Worm (Caenorhabditis elegans) whole organism, midembryonic: ENCODE data around the gene spp-12.

Source experiments
- cog-1 ChIP-seq: sonication (generic microtip); optimal IDR thresholded peaks from 2 replicates; lab custom pipeline; 2016; ENCODE audit warnings: missing genetic modification characterization, missing compliant biosample characterization
- flt-1 ChIP-seq: fragments of 200-800 bp; sonication (Bioruptor generic); IDR thresholded peaks from 2 replicates; pipeline ENCODE4 v1.3.6; 2022; ENCODE audit warnings: missing genetic modification characterization, missing compliant biosample characterization
- ref-1 ChIP-seq: fragments of 200-800 bp; sonication (Bioruptor generic); conservative IDR thresholded peaks from 2 replicates; pipeline ENCODE4 v1.3.6; 2022; ENCODE audit warnings: missing genetic modification reagents, missing genetic modification characterization, missing compliant biosample characterization
- tab-1 ChIP-seq: fragments of 200-800 bp; sonication (Bioruptor generic); IDR thresholded peaks from 2 replicates; pipeline ENCODE4 v1.3.6; 2022; ENCODE audit warnings: missing genetic modification characterization, missing compliant biosample characterization

DNA sequence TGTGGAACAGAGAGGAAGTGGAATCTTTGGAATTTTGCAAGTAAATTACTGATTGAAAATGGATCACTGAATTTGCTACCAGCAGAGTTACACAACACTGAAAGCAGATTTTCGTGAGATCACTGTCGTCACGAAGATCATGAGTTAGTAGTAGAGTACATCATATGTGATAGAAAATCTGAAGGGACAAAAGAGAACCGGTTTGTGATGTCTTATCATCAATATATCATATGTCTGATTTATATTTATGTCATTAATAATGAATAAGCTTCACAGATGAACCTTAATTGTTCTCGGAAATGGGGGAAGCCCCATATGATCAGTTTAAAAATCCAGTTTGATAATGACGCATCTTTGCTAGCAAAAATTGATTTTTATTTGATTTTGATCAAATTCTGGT lies 46.4 kb downstream of the spp-12 start:
- TF ChIP-seq flt-1 (no peak), cog-1 (tag; lab: Kevin White, UChicago) (no peak), tab-1 (no peak), ref-1 (GFP tag; lab: Robert Waterston, UW) (no peak)
